Worm (Caenorhabditis elegans): ENCODE measurements around the gene C30E1.4.
A peak's percentile ranks its signal among the peaks of the same experiment; 100 is the strongest.

- TF ChIP-seq ama-1 (optimal IDR thresholded peaks at IDR 0.05) (no peak), ama-1 (GFP tag; optimal IDR thresholded peaks at IDR 0.05) (no peak), nhr-120 (GFP tag; IDR thresholded peaks at IDR 0.05) (no peak), sptf-2 (GFP tag; optimal IDR thresholded peaks at IDR 0.05) (no peak), K12H6.12 (tag; optimal IDR thresholded peaks at IDR 0.05) (no peak), ztf-26 (tag; optimal IDR thresholded peaks at IDR 0.05) (no peak), mes-4 (tag; optimal IDR thresholded peaks at IDR 0.05) (no peak), ekl-4 (GFP tag; IDR thresholded peaks at IDR 0.05) (no peak), gei-17 (GFP tag; optimal IDR thresholded peaks at IDR 0.05) (no peak), nfya-2 (GFP tag; IDR thresholded peaks at IDR 0.05) (no peak), snpc-4 (GFP tag; optimal IDR thresholded peaks at IDR 0.05) (no peak), snpc-4 (tag; optimal IDR thresholded peaks at IDR 0.05) (peak in 1 of 4 experiments; percentile 69), pha-4 (tag; optimal IDR thresholded peaks at IDR 0.05) (no peak), rpc-1 (optimal IDR thresholded peaks at IDR 0.05) (peak; percentile 48), rpc-1 (tag; optimal IDR thresholded peaks at IDR 0.05) (peak; percentile 76), Y56A3A.18 (GFP tag; IDR thresholded peaks at IDR 0.05) (no peak), madf-3 (GFP tag; IDR thresholded peaks at IDR 0.05) (no peak)
Measured at ce11 chrX:16893767-16894166, 30.0 kb upstream of the C30E1.4 start.
